Worm (Caenorhabditis elegans): Measurements from ENCODE around the gene col-139.
A peak's percentile ranks its signal among the peaks of the same experiment; 100 is the strongest.

Gene col-139

DNA sequence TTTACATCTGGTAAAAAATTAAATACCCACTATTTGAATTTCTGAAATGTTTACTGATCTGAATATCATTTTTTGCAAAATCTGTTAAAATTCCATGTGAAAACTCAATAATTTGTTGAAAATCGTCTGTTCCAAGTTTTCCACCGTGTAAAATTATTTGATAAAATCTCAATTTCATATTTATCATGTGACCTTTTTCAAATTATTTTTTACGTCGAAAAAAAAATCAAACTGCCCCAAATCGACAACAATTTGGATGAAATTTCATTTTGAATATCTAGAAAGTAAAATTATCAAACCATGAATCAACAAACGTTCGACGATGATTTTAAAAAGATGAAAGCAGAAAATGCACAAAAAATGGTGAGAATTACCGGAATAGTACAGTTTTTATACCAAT lies 1.4 kb upstream of the col-139 start, which contains the start of gene F41F3.9:
F41F3.9 (plus strand) TSS at position 301 of the 400 bp plus-strand sequence.
- TF ChIP-seq hif-1 (tag; optimal IDR thresholded peaks at IDR 0.05) (no peak), aly-2 (tag; optimal IDR thresholded peaks at IDR 0.05) (no peak), F44E2.7 (GFP tag; IDR thresholded peaks at IDR 0.05) (no peak), php-3 (GFP tag; IDR thresholded peaks at IDR 0.05) (no peak), fos-1 (tag; optimal IDR thresholded peaks at IDR 0.05) (no peak), sdz-12 (GFP tag; optimal IDR thresholded peaks at IDR 0.05) (no peak), dmd-8 (GFP tag; IDR thresholded peaks at IDR 0.05) (no peak), Y75B8A.6 (GFP tag; IDR thresholded peaks at IDR 0.05) (no peak), ceh-32 (tag; optimal IDR thresholded peaks at IDR 0.05; ENCODE audit: poor library complexity) (no peak), aha-1 (tag) (no peak), madf-5 (GFP tag; IDR thresholded peaks at IDR 0.05) (no peak), dmd-9 (GFP tag; IDR thresholded peaks at IDR 0.05) (no peak), F37D6.2 (tag; optimal IDR thresholded peaks at IDR 0.05) (no peak), hlh-30 (tag; optimal IDR thresholded peaks at IDR 0.05; ENCODE audit: insufficient read depth) (no peak), nhr-102 (tag; optimal IDR thresholded peaks at IDR 0.05) (no peak), nhr-11 (tag; optimal IDR thresholded peaks at IDR 0.05) (no peak), daf-12 (tag; optimal IDR thresholded peaks at IDR 0.05) (no peak), ceh-44 (GFP tag; IDR thresholded peaks at IDR 0.05) (no peak), nhr-10 (tag; optimal IDR thresholded peaks at IDR 0.05) (no peak)

DNA sequence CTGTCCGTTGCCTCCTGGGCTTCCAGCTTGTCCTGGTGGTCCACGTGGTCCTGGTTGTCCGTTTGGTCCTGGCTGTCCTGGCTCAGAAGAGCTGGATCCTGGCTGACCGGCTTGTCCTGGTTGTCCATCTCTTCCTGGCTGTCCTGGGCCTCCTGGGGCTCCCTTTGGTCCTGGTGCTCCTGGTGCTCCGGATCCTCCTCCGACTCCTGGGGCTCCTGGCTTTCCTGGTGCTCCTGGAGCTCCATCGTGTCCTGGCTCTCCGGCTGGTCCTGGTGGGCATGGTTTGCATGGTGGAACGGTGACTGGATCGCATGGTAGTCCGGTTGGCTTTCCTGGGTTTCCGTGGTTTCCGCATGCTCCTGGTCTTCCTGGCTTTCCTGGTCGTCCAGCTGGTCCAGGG lies 678 bp downstream of the col-139 start:
- TF ChIP-seq set-16 (GFP tag; IDR thresholded peaks at IDR 0.05) (peak; percentile 99), gei-8 (GFP tag; optimal IDR thresholded peaks at IDR 0.05) (no peak), madf-5 (GFP tag; IDR thresholded peaks at IDR 0.05) (peak; percentile 30 to 79; a peak in 1 of 4 replicates), dve-1 (tag; optimal IDR thresholded peaks at IDR 0.05; ENCODE audit: insufficient read depth) (no peak), mxl-3 (GFP tag; optimal IDR thresholded peaks at IDR 0.05) (peak; percentile 17), Y5F2A.4 (GFP tag; optimal IDR thresholded peaks at IDR 0.05) (no peak), T26A8.4 (GFP tag; IDR thresholded peaks at IDR 0.05) (peak; percentile 29; the same call in 1 of the 2 replicates), egl-43 (GFP tag; IDR thresholded peaks at IDR 0.05) (0 out of 2 replicates have a peak, but pooled peaks have one; percentile 26), ctbp-1 (GFP tag; IDR thresholded peaks at IDR 0.05) (0 out of 2 replicates have a peak, but pooled peaks have one; percentile 6), tra-1 (GFP tag; IDR thresholded peaks at IDR 0.05) (0 out of 2 replicates have a peak, but pooled peaks have one; percentile 29)

DNA sequence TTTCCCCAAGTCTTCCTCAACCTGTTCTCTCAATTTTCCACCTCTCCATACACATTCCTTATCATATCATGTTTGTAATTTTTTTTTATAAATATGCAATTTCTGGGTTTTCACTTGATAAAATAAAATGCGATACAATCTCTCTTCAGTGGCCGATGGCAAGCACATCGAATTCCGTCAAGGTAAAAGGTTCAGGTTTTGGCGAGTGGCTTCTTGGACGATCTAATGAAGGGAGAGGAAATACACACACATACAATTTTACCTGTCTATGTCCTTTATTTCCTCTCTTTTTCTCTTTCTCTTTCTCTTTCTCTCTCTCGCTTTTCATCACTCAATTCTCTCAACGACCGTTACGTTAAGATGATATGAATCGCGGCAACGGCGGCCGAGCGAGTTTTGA lies 2.3 kb downstream of the col-139 start:
- TF ChIP-seq F49E8.2 (tag; optimal IDR thresholded peaks at IDR 0.05; ENCODE audit: borderline replicate concordance) (no peak), zfp-2 (tag; optimal IDR thresholded peaks at IDR 0.05) (no peak), ceh-32 (tag; optimal IDR thresholded peaks at IDR 0.05; ENCODE audit: poor library complexity) (no peak), F37D6.2 (tag; optimal IDR thresholded peaks at IDR 0.05) (no peak), dve-1 (tag; optimal IDR thresholded peaks at IDR 0.05; ENCODE audit: insufficient read depth) (no peak), nhr-111 (GFP tag; optimal IDR thresholded peaks at IDR 0.05) (no peak), T26A8.4 (GFP tag; IDR thresholded peaks at IDR 0.05) (no peak), duxl-1 (tag; optimal IDR thresholded peaks at IDR 0.05; ENCODE audit: poor library complexity) (no peak), arid-1 (GFP tag; conservative IDR thresholded peaks at IDR 0.05) (no peak), hlh-30 (tag; optimal IDR thresholded peaks at IDR 0.05; ENCODE audit: insufficient read depth) (no peak), lim-7 (GFP tag; IDR thresholded peaks at IDR 0.05) (no peak), hlh-11 (tag; optimal IDR thresholded peaks at IDR 0.05) (peak; percentile 58), dmd-8 (GFP tag; IDR thresholded peaks at IDR 0.05) (no peak), ztf-7 (tag; optimal IDR thresholded peaks at IDR 0.05) (no peak), F44E2.7 (GFP tag; IDR thresholded peaks at IDR 0.05) (no peak), Y5F2A.4 (GFP tag; optimal IDR thresholded peaks at IDR 0.05) (no peak), dmd-6 (GFP tag; IDR thresholded peaks at IDR 0.05) (0 out of 2 replicates have a peak, but pooled peaks have one; percentile 12), hmg-1.1 (GFP tag; IDR thresholded peaks at IDR 0.05) (no peak), zfp-3 (GFP tag; conservative IDR thresholded peaks at IDR 0.05) (no peak), fkh-10 (GFP tag; optimal IDR thresholded peaks at IDR 0.05) (no peak), pha-4 (GFP tag; IDR thresholded peaks at IDR 0.05) (no peak), pha-4 (tag; optimal IDR thresholded peaks at IDR 0.05) (no peak), nhr-25 (tag; optimal IDR thresholded peaks at IDR 0.05; ENCODE audit: borderline replicate concordance, insufficient read depth) (no peak), unc-62 (GFP tag; optimal IDR thresholded peaks at IDR 0.05 in 1 of 2) (peak in 1 of 2 experiments; percentile 5), unc-62 (tag; optimal IDR thresholded peaks at IDR 0.05) (no peak), gei-8 (GFP tag; optimal IDR thresholded peaks at IDR 0.05) (no peak), snpc-4 (tag; optimal IDR thresholded peaks at IDR 0.05) (no peak), dpl-1 (GFP tag; optimal IDR thresholded peaks at IDR 0.05) (peak; percentile 3)

Measured in whole organism, L4 larva.